Fruit fly (Drosophila melanogaster) whole organism, pupa: ENCODE data around the gene CG3568.
A peak's percentile ranks its signal among the peaks of the same experiment; 100 is the strongest.

Source experiments
- CG10348 ChIP-seq: fragments of 200-800 bp; sonication (Bioruptor generic); IDR thresholded peaks from 2 replicates; pipeline ENCODE4 v1.3.6; 2022; ENCODE audit warnings: missing biosample characterization, missing genetic modification characterization
- CG12605 ChIP-seq: fragments of 200-800 bp; sonication (Bioruptor generic); IDR thresholded peaks from 2 replicates; pipeline ENCODE4 v1.3.6; 2022; ENCODE audit warnings: missing biosample characterization, missing genetic modification characterization
- CG13204 ChIP-seq: fragments of 200-800 bp; sonication (Bioruptor generic); optimal IDR thresholded peaks from 2 replicates; lab custom pipeline; 2018; ENCODE audit warnings: missing biosample characterization, mild to moderate bottlenecking, missing genetic modification characterization, moderate library complexity
- CG14655 ChIP-seq: fragments of 200-800 bp; sonication (Bioruptor generic); optimal IDR thresholded peaks from 3 replicates; lab custom pipeline; 2017; ENCODE audit warnings: mild to moderate bottlenecking, missing biosample characterization, missing genetic modification reagents, missing genetic modification characterization
- CG15710 ChIP-seq: fragments of 200-800 bp; sonication (Bioruptor generic); optimal IDR thresholded peaks from 2 replicates; lab custom pipeline; 2018; ENCODE audit warnings: missing biosample characterization, mild to moderate bottlenecking, missing genetic modification characterization, moderate library complexity
- CG17806 ChIP-seq: fragments of 200-800 bp; sonication (Bioruptor generic); optimal IDR thresholded peaks from 2 replicates; lab custom pipeline; 2018; ENCODE audit warnings: missing biosample characterization, mild to moderate bottlenecking, missing genetic modification characterization, moderate library complexity
- CG32121 ChIP-seq: fragments of 200-800 bp; sonication (Bioruptor generic); IDR thresholded peaks from 2 replicates; pipeline ENCODE4 v1.3.6; 2022; ENCODE audit warnings: missing biosample characterization, missing genetic modification characterization
- CG34367 ChIP-seq: fragments of 200-800 bp; sonication (Bioruptor generic); optimal IDR thresholded peaks from 2 replicates; lab custom pipeline; 2018; ENCODE audit warnings: missing biosample characterization, mild to moderate bottlenecking, missing genetic modification characterization
- CG4496 ChIP-seq: fragments of 200-800 bp; sonication (Bioruptor generic); IDR thresholded peaks from 3 replicates; pipeline ENCODE4 v1.3.6; 2022; ENCODE audit warnings: missing biosample characterization, missing genetic modification characterization
- CG8159 ChIP-seq: fragments of 200-800 bp; sonication (Bioruptor generic); optimal IDR thresholded peaks from 3 replicates; lab custom pipeline; 2018; ENCODE audit warnings: missing biosample characterization, mild to moderate bottlenecking, missing genetic modification characterization, moderate library complexity
- CG8301 ChIP-seq: fragments of 200-800 bp; sonication (Bioruptor generic); optimal IDR thresholded peaks from 2 replicates; lab custom pipeline; 2018; ENCODE audit warnings: missing biosample characterization, mild to moderate bottlenecking, missing genetic modification characterization
- CG9948 ChIP-seq: fragments of 200-800 bp; sonication (Bioruptor generic); optimal IDR thresholded peaks from 2 replicates; lab custom pipeline; 2018; ENCODE audit warnings: missing biosample characterization, mild to moderate bottlenecking, missing genetic modification characterization, moderate library complexity
- D1 ChIP-seq: fragments of 200-800 bp; sonication (Bioruptor generic); optimal IDR thresholded peaks from 2 replicates; lab custom pipeline; 2018; ENCODE audit warnings: missing biosample characterization, mild to moderate bottlenecking, missing genetic modification characterization, moderate library complexity
- EcR ChIP-seq: fragments of 200-800 bp; sonication (Bioruptor generic); optimal IDR thresholded peaks from 3 replicates; lab custom pipeline; 2019; ENCODE audit warnings: missing biosample characterization, missing genetic modification characterization, mild to moderate bottlenecking, moderate library complexity, missing genetic modification reagents
- Ets98B ChIP-seq: fragments of 200-800 bp; sonication (Bioruptor generic); IDR thresholded peaks from 2 replicates; pipeline ENCODE4 v1.3.6; 2022; ENCODE audit warnings: missing biosample characterization, missing genetic modification characterization
- Pif1A ChIP-seq: fragments of 200-800 bp; sonication (Bioruptor generic); optimal IDR thresholded peaks from 3 replicates; lab custom pipeline; 2016; ENCODE audit warnings: missing biosample characterization, missing genetic modification characterization
- Pif1B ChIP-seq: fragments of 200-800 bp; sonication (Bioruptor generic); optimal IDR thresholded peaks from 3 replicates; lab custom pipeline; 2016; ENCODE audit warnings: missing biosample characterization, missing genetic modification characterization
- Snoo ChIP-seq: fragments of 200-800 bp; sonication (Bioruptor generic); optimal IDR thresholded peaks from 3 replicates; lab custom pipeline; 2017; ENCODE audit warnings: missing biosample characterization, mild to moderate bottlenecking, missing genetic modification characterization, inconsistent platforms
- fd96Ca ChIP-seq: fragments of 200-800 bp; sonication (Bioruptor generic); IDR thresholded peaks from 3 replicates; pipeline ENCODE4 v1.3.6; 2022; ENCODE audit warnings: missing biosample characterization, missing genetic modification characterization
- gl ChIP-seq: fragments of 200-800 bp; sonication (Bioruptor generic); optimal IDR thresholded peaks from 2 replicates; lab custom pipeline; 2018; ENCODE audit warnings: missing biosample characterization, mild to moderate bottlenecking, missing genetic modification characterization

The CG3568 gene

DNA sequence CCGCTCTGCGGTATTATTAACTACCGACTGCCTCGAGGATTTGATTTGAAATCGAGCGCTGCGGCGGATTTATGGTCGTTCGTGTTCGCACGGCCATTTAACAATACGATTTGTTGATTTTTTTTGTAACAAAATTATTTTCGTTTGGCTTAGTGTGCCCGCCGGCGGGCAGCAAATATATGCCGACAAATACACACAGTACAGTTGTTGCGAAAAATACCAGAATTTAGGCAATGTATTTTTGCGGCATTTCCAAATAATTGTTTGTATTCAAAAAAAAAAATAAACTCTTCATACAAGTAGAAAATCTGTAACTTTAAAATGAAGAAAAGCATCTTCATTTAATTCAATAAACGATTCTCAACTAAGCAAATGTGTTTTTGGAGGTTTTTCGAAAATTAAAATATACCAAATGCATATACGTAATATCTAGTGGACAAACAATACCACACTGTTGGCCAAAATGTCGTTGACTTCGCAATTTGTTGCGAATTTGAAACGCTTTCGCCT, 6.2 kb downstream of the CG3568 start, which contains the start of the genes Usf and CG15912:
Usf (minus strand) TSS at position 184 of the 510 bp plus-strand sequence.
CG15912 (plus strand) TSS at position 460 of the 510 bp plus-strand sequence.
- no peak for TF ChIP-seq CG12605 (GFP tag; lab: Robert Waterston, UW)
- peak; percentile 57 for TF ChIP-seq EcR (GFP tag; lab: Kevin White, UChicago)

DNA sequence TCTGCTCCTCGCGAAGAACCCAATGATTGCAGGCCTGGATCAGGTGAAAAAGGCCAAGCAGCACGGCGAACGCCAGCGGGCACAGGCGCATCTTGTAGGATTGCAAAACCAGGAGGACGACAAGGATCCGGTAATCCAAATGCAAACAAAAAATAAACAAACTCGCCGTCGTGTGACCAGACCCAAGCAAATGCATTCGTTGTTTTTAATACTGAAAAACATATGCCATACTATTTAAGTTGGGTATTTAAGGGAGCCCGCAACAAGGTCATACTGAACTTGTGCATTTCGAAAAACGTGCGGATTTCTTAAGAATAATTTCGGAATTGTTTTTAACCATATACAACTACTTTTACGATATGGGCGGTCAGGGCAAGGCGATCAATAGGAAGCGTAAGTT, 9.3 kb downstream of the CG3568 start, which contains the start of the genes CG11436 and CG3527:
CG11436 (minus strand) TSS at position 162 of the 400 bp plus-strand sequence.
CG3527 (plus strand) TSS at position 257 of the 400 bp plus-strand sequence.
- TF ChIP-seq CG12605 (GFP tag; lab: Robert Waterston, UW) (no peak), Snoo (tag; lab: Kevin White, UChicago) (no peak), EcR (GFP tag; lab: Kevin White, UChicago) (peak; percentile 12), CG9948 (no peak)

DNA sequence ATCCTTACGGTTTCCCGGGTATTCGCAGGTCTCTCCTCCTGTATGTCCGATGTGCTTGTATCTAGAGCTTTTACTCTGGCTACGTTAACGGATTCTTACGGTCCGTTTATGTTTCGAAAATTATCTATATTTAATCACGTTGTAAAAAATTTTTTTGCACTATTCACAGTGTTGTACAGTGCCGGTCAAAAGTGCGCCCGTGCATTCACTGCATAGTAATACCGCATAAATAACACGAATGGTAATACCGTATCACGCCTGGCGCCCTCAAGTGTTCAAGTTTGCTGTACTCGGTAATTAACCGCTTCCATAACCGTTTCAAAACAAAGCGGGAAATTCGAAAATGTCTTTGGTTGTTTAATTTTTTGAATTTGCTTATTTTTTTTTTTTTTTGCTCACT, 11.6 kb downstream of the CG3568 start, which contains the start of gene CG11444:
CG11444 (minus strand) TSS at position 400 of the 400 bp plus-strand sequence.
- TF ChIP-seq CG4496 (GFP tag; lab: Robert Waterston, UW) (peak; percentile 14; the same call in 1 of the 3 replicates), CG8159 (no peak), EcR (GFP tag; lab: Kevin White, UChicago) (peak; percentile 7), D1 (tag; lab: Kevin White, UChicago) (no peak), Snoo (tag; lab: Kevin White, UChicago) (peak; percentile 38), CG32121 (GFP tag; lab: Robert Waterston, UW) (peak; percentile 43)

DNA sequence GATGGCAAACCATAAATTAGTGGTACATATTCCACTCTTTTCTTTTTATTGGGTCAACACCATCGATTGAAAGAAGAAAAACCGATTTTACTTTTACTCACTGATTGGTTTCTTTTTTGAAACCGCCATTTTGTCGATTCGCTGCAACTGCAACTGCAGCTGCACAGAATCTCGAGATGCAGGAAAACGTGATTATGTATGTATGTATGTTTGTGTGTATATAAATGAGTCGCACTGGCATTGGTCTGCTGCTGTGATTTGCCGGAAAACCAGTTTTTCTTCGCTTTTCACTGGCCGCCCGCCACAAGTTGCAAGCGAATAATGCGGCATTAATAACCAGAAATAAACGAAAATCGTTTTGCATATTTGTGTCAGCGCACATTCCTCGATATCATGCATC, 12.3 kb downstream of the CG3568 start:
- TF ChIP-seq gl (tag; lab: Kevin White, UChicago) (no peak), fd96Ca (GFP tag; lab: Robert Waterston, UW) (no peak), D1 (tag; lab: Kevin White, UChicago) (no peak), EcR (GFP tag; lab: Kevin White, UChicago) (no peak), Snoo (tag; lab: Kevin White, UChicago) (no peak), CG14655 (GFP tag; lab: Kevin White, UChicago) (no peak), Pif1A (GFP tag; lab: Kevin White, UChicago) (no peak), CG32121 (GFP tag; lab: Robert Waterston, UW) (no peak), Pif1B (GFP tag; lab: Kevin White, UChicago) (no peak), CG13204 (GFP tag; lab: Kevin White, UChicago) (no peak), CG12605 (GFP tag; lab: Robert Waterston, UW) (no peak), CG17806 (tag; lab: Kevin White, UChicago) (no peak)

DNA sequence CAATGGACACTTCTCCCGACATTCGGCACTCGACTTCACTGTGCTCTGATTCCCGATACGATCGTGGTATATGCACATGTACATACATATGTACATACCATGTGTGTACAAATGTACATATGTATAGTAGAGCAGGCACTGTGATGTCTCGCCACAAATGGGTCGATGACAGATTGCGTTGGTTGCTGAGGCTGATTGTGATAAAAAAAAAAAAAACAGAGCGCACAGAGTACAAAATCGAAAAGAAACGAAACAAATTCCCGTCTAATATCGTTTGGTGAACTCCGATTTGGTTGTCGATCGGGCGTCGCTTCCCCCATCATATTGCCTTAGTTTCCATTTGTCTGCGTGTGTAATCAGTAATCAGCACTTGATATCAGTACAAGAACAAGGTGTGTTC, 13.4 kb downstream of the CG3568 start:
- no peak for TF ChIP-seq CG32121 (GFP tag; lab: Robert Waterston, UW)
- no peak for TF ChIP-seq Pif1B (GFP tag; lab: Kevin White, UChicago)
- peak; percentile 21 for TF ChIP-seq EcR (GFP tag; lab: Kevin White, UChicago)

DNA sequence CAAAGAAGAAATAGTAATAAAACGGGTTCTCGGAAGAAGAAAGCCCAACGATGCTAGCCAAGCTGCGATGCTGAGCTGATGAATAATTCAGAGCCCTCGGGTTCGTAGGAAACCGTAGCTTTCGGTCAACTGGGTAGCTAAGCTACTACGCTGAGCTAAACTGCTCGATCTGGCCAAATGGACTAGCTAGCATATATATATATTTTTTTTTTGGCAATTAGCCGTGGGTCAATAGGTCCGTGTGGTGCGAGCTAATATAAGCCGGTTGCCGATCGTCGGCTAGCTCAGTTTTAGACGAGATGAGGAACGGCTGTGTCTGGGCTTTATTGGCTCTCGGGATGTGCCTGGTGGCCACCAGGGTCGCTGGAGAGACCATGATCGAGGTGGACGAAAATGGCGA, 15.3 kb downstream of the CG3568 start, which contains the start of gene CG3546:
CG3546 (plus strand) TSS at position 301 of the 400 bp plus-strand sequence.
- TF ChIP-seq D1 (tag; lab: Kevin White, UChicago) (no peak), EcR (GFP tag; lab: Kevin White, UChicago) (no peak), CG8301 (tag; lab: Kevin White, UChicago) (no peak), CG8159 (no peak), CG34367 (no peak), CG9948 (no peak), fd96Ca (GFP tag; lab: Robert Waterston, UW) (no peak), CG4496 (GFP tag; lab: Robert Waterston, UW) (no peak), Ets98B (GFP tag; lab: Robert Waterston, UW) (no peak), CG14655 (GFP tag; lab: Kevin White, UChicago) (no peak), Pif1B (GFP tag; lab: Kevin White, UChicago) (no peak), Pif1A (GFP tag; lab: Kevin White, UChicago) (no peak), gl (tag; lab: Kevin White, UChicago) (no peak), CG12605 (GFP tag; lab: Robert Waterston, UW) (no peak), CG10348 (no peak), CG15710 (tag; lab: Kevin White, UChicago) (no peak)

DNA sequence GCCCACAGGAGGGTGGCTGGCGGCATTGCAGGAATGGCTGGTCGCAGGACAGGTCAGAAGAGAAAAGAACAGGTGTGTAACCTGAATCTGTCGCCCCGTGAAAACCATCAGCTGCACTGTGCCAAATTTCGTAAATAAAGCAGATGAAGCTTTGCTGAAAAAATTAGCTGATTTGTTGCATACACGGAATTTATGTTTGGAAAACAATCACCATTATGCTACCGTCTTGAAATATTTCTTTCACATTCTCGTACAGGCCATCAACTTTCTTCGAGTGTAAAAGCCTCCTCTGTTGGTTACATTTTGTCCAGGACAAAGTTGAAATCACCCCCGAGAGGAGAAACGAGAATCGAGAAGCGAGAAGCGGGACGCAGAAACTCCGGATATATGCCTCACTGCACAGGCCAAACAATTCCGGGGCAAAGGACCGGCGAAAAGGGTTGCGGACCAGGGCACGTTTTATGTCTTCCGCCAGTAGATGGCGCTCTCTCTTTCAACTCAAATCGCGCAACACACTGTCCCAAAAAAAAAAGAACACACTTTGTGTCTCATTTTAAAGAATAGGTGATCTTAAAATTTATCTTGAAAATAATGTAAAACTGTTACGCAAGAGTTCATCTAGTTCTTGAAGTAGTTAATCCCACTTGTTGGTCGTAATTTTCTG, 17.9 kb downstream of the CG3568 start:
- peak; percentile 27 for TF ChIP-seq CG17806 (tag; lab: Kevin White, UChicago)
- TF ChIP-seq CG15710 (tag; lab: Kevin White, UChicago), result peak; percentile 17
- peak; percentile 42 for TF ChIP-seq CG8159
- TF ChIP-seq CG14655 (GFP tag; lab: Kevin White, UChicago), result no peak
- TF ChIP-seq, all 21 proteins: peak for 3
